Worm (Caenorhabditis elegans) whole organism, L1 larva: ENCODE measurements around the gene T04A8.8.

Source experiments
- C16A3.4 ChIP-seq: fragments of 150-350 bp; optimal IDR thresholded peaks from 2 replicates; lab custom pipeline; 2014; ENCODE audit warnings: missing biosample characterization, missing genetic modification characterization
- F16B12.6 ChIP-seq: fragments of 150-350 bp; optimal IDR thresholded peaks from 2 replicates; lab custom pipeline; 2014; ENCODE audit warnings: missing biosample characterization, missing genetic modification characterization
- aha-1 ChIP-seq: fragments of 150-350 bp; optimal IDR thresholded peaks from 2 replicates; lab custom pipeline; 2014; ENCODE audit warnings: missing biosample characterization, missing genetic modification characterization
- alr-1 ChIP-seq: fragments of 200-800 bp; sonication (Bioruptor generic); optimal IDR thresholded peaks from 2 replicates; lab custom pipeline; 2018; ENCODE audit warnings: borderline replicate concordance, mild to moderate bottlenecking, missing genetic modification characterization, missing compliant biosample characterization
- aly-2 ChIP-seq: fragments of 150-350 bp; optimal IDR thresholded peaks from 2 replicates; lab custom pipeline; 2014; ENCODE audit warnings: missing biosample characterization, missing genetic modification characterization
- blmp-1 ChIP-seq: fragments of 150-350 bp; optimal IDR thresholded peaks from 2 replicates; lab custom pipeline; 2014; ENCODE audit warnings: missing biosample characterization, missing genetic modification characterization
- ceh-63 ChIP-seq: fragments of 200-800 bp; sonication (Bioruptor generic); optimal IDR thresholded peaks from 2 replicates; lab custom pipeline; 2018; ENCODE audit warnings: mild to moderate bottlenecking, missing genetic modification characterization, missing compliant biosample characterization
- ceh-88 ChIP-seq: fragments of 200-800 bp; sonication (Bioruptor generic); IDR thresholded peaks from 2 replicates; pipeline ENCODE4 v1.3.6; 2022; ENCODE audit warnings: missing genetic modification characterization, missing compliant biosample characterization
- ces-1 ChIP-seq: fragments of 150-350 bp; optimal IDR thresholded peaks from 2 replicates; lab custom pipeline; 2014; ENCODE audit warnings: missing biosample characterization, missing genetic modification reagents, missing genetic modification characterization
- dpl-1 ChIP-seq, 3 experiments: fragments of 150-350 bp in 2 of 3; sonication (generic microtip) in 1 of 3; optimal IDR thresholded peaks; 2 replicates each; lab custom pipeline; 2014 to 2017; ENCODE audit warnings: missing biosample characterization in 3 of 3, missing genetic modification characterization in 3 of 3, missing genetic modification reagents in 3 of 3
- dsc-1 ChIP-seq: sonication (generic microtip); optimal IDR thresholded peaks from 2 replicates; lab custom pipeline; 2016; ENCODE audit warnings: mild to moderate bottlenecking, missing genetic modification characterization, missing compliant biosample characterization
- efl-1 ChIP-seq, 4 experiments: fragments of 150-350 bp; optimal IDR thresholded peaks in 3 of 4; peaks in 1 of 4; 1 replicate in 1 of 4; 2 replicates in 3 of 4; lab custom pipeline; 2014; ENCODE audit warnings: missing biosample characterization in 2 of 4, missing genetic modification characterization in 2 of 4, missing genetic modification reagents in 2 of 4
- efl-3 ChIP-seq: fragments of 200-800 bp; sonication (Bioruptor generic); optimal IDR thresholded peaks from 2 replicates; lab custom pipeline; 2018; ENCODE audit warnings: mild to moderate bottlenecking, missing genetic modification characterization, missing compliant biosample characterization
- egl-13 ChIP-seq: sonication (generic microtip); optimal IDR thresholded peaks from 2 replicates; lab custom pipeline; 2016; ENCODE audit warnings: missing genotype, missing genetic modification reagents, missing genetic modification characterization, missing compliant biosample characterization
- egl-27 ChIP-seq, 2 experiments: fragments of 150-350 bp in 1 of 2; sonication (generic microtip); optimal IDR thresholded peaks; 3 replicates each; lab custom pipeline; 2017 to 2018; ENCODE audit warnings: missing biosample characterization in 2 of 2, missing genetic modification characterization in 2 of 2, missing genetic modification reagents in 2 of 2
- elt-3 ChIP-seq, 6 experiments: fragments of 150-350 bp in 1 of 6; sonication (generic microtip); optimal IDR thresholded peaks; 2 replicates each; lab custom pipeline; 2017 to 2018; ENCODE audit warnings: missing biosample characterization in 6 of 6, missing genetic modification characterization in 6 of 6, inconsistent platforms in 1 of 6
- ets-5 ChIP-seq: fragments of 200-800 bp; sonication (Bioruptor generic); IDR thresholded peaks from 2 replicates; pipeline ENCODE4 v1.3.6; 2022; ENCODE audit warnings: missing genetic modification characterization, missing compliant biosample characterization
- fkh-4 ChIP-seq: sonication (generic microtip); optimal IDR thresholded peaks from 2 replicates; lab custom pipeline; 2016; ENCODE audit warnings: missing compliant biosample characterization, missing genetic modification characterization, borderline replicate concordance
- fkh-8 ChIP-seq: sonication (generic microtip); optimal IDR thresholded peaks from 2 replicates; lab custom pipeline; 2016; ENCODE audit warnings: mild to moderate bottlenecking, missing genetic modification characterization, missing compliant biosample characterization
- fos-1 ChIP-seq: fragments of 150-350 bp; optimal IDR thresholded peaks from 2 replicates; lab custom pipeline; 2014; ENCODE audit warnings: missing biosample characterization, missing genetic modification characterization
- grh-1 ChIP-seq: fragments of 200-800 bp; sonication (Bioruptor generic); IDR thresholded peaks from 2 replicates; pipeline ENCODE4 v1.3.6; 2022; ENCODE audit warnings: missing genetic modification reagents, missing genetic modification characterization, missing compliant biosample characterization
- hlh-4 ChIP-seq: sonication (generic microtip); optimal IDR thresholded peaks from 2 replicates; lab custom pipeline; 2016; ENCODE audit warnings: mild to moderate bottlenecking, missing genetic modification characterization, missing compliant biosample characterization
- hpl-2 ChIP-seq: fragments of 150-350 bp; optimal IDR thresholded peaks from 2 replicates; lab custom pipeline; 2014; ENCODE audit warnings: missing biosample characterization, missing genetic modification reagents, missing genetic modification characterization
- irx-1 ChIP-seq: sonication (generic microtip); optimal IDR thresholded peaks from 2 replicates; lab custom pipeline; 2016; ENCODE audit warnings: missing genetic modification characterization, missing compliant biosample characterization
- isw-1 ChIP-seq: fragments of 200-800 bp; sonication (Bioruptor generic); IDR thresholded peaks from 2 replicates; pipeline ENCODE4 v1.3.6; 2022; ENCODE audit warnings: missing genetic modification characterization, missing compliant biosample characterization
- lin-14 ChIP-seq: fragments of 200-800 bp; sonication (Bioruptor generic); optimal IDR thresholded peaks from 2 replicates; lab custom pipeline; 2018; ENCODE audit warnings: mild to moderate bottlenecking, missing genetic modification characterization, moderate library complexity, missing compliant biosample characterization
- lin-15B ChIP-seq: fragments of 150-350 bp; sonication (generic microtip); optimal IDR thresholded peaks from 3 replicates; lab custom pipeline; 2014; ENCODE audit warnings: missing biosample characterization, missing genetic modification characterization
- lin-35 ChIP-seq, 2 experiments: fragments of 150-350 bp; optimal IDR thresholded peaks; 2 replicates each; lab custom pipeline; 2014; ENCODE audit warnings: missing biosample characterization in 2 of 2, missing genetic modification characterization in 2 of 2, missing genetic modification reagents in 2 of 2
- lin-39 ChIP-seq: fragments of 150-350 bp; optimal IDR thresholded peaks from 2 replicates; lab custom pipeline; 2014; ENCODE audit warnings: missing biosample characterization, missing genetic modification reagents, missing genetic modification characterization
- lsy-2 ChIP-seq, 2 experiments: fragments of 150-350 bp; optimal IDR thresholded peaks; 2 replicates each; lab custom pipeline; 2014; ENCODE audit warnings: missing biosample characterization in 2 of 2, missing genetic modification characterization in 2 of 2
- mdl-1 ChIP-seq, 2 experiments: fragments of 150-350 bp; optimal IDR thresholded peaks; 2 replicates each; lab custom pipeline; 2014 to 2017; ENCODE audit warnings: missing biosample characterization in 2 of 2, missing genetic modification characterization in 2 of 2, inconsistent platforms in 1 of 2
- mep-1 ChIP-seq: fragments of 150-350 bp; optimal IDR thresholded peaks from 2 replicates; lab custom pipeline; 2014; ENCODE audit warnings: missing biosample characterization, missing genetic modification characterization
- nhr-19 ChIP-seq: fragments of 200-800 bp; sonication (Bioruptor generic); conservative IDR thresholded peaks from 2 replicates; pipeline ENCODE4 v1.3.6; 2022; ENCODE audit warnings: missing genetic modification characterization, missing compliant biosample characterization
- nhr-237 ChIP-seq: fragments of 150-350 bp; optimal IDR thresholded peaks from 2 replicates; lab custom pipeline; 2014; ENCODE audit warnings: missing biosample characterization, missing genetic modification characterization
- nhr-28 ChIP-seq: fragments of 150-350 bp; optimal IDR thresholded peaks from 2 replicates; lab custom pipeline; 2014; ENCODE audit warnings: missing biosample characterization, missing genetic modification characterization
- nhr-47 ChIP-seq: sonication (generic microtip); optimal IDR thresholded peaks from 2 replicates; lab custom pipeline; 2016; ENCODE audit warnings: mild to moderate bottlenecking, missing genetic modification characterization, moderate library complexity, missing compliant biosample characterization
- nhr-71 ChIP-seq: sonication (generic microtip); optimal IDR thresholded peaks from 2 replicates; lab custom pipeline; 2016; ENCODE audit warnings: mild to moderate bottlenecking, missing genetic modification characterization, moderate library complexity, missing compliant biosample characterization
- nhr-77 ChIP-seq: fragments of 150-350 bp; optimal IDR thresholded peaks from 2 replicates; lab custom pipeline; 2014; ENCODE audit warnings: missing biosample characterization, missing genetic modification characterization
- nhr-85 ChIP-seq: sonication (generic microtip); peaks from one replicate; lab custom pipeline; 2016; ENCODE audit warnings: missing genetic modification characterization, inconsistent platforms, missing compliant biosample characterization
- pax-3 ChIP-seq: fragments of 200-800 bp; sonication (Bioruptor generic); optimal IDR thresholded peaks from 2 replicates; lab custom pipeline; 2018; ENCODE audit warnings: mild to moderate bottlenecking, missing genetic modification characterization, moderate library complexity, missing compliant biosample characterization
- rnt-1 ChIP-seq: sonication (generic microtip); optimal IDR thresholded peaks from 2 replicates; lab custom pipeline; 2016; ENCODE audit warnings: mild to moderate bottlenecking, missing genetic modification characterization, moderate library complexity, missing compliant biosample characterization
- snu-23 ChIP-seq: sonication (generic microtip); optimal IDR thresholded peaks from 2 replicates; lab custom pipeline; 2016; ENCODE audit warnings: missing genetic modification characterization, missing compliant biosample characterization
- sox-4 ChIP-seq: sonication (generic microtip); optimal IDR thresholded peaks from 2 replicates; lab custom pipeline; 2016; ENCODE audit warnings: missing genetic modification characterization, missing compliant biosample characterization
- sptf-1 ChIP-seq: fragments of 150-350 bp; optimal IDR thresholded peaks from 2 replicates; lab custom pipeline; 2014; ENCODE audit warnings: missing biosample characterization, missing genetic modification characterization
- sup-37 ChIP-seq: fragments of 200-800 bp; sonication (Bioruptor generic); optimal IDR thresholded peaks from 2 replicates; lab custom pipeline; 2018; ENCODE audit warnings: mild to moderate bottlenecking, missing genetic modification characterization, missing compliant biosample characterization
- swsn-7 ChIP-seq: sonication (generic microtip); optimal IDR thresholded peaks from 2 replicates; lab custom pipeline; 2016; ENCODE audit warnings: missing genetic modification characterization, missing compliant biosample characterization
- tbx-2 ChIP-seq: sonication (generic microtip); optimal IDR thresholded peaks from 2 replicates; lab custom pipeline; 2016; ENCODE audit warnings: missing genetic modification characterization, missing compliant biosample characterization
- unc-30 ChIP-seq: sonication (generic microtip); optimal IDR thresholded peaks from 2 replicates; lab custom pipeline; 2017; ENCODE audit warnings: missing biosample characterization, missing genetic modification characterization
- unc-98 ChIP-seq: fragments of 200-800 bp; sonication (Bioruptor generic); IDR thresholded peaks from 2 replicates; pipeline ENCODE4 v1.3.6; 2022; ENCODE audit warnings: missing genetic modification characterization, missing compliant biosample characterization
- xbp-1 ChIP-seq: sonication (generic microtip); optimal IDR thresholded peaks from 2 replicates; lab custom pipeline; 2016; ENCODE audit warnings: missing genetic modification characterization, missing compliant biosample characterization
- zip-4 ChIP-seq: fragments of 200-800 bp; sonication (Bioruptor generic); optimal IDR thresholded peaks from 2 replicates; lab custom pipeline; 2018; ENCODE audit warnings: mild to moderate bottlenecking, missing genetic modification characterization, moderate library complexity, missing compliant biosample characterization
- ztf-4 ChIP-seq: fragments of 150-350 bp; optimal IDR thresholded peaks from 2 replicates; lab custom pipeline; 2014; ENCODE audit warnings: missing biosample characterization, missing genetic modification characterization

Gene T04A8.8

ce11 chrIII:4666753-4667400 is 26.9 kb upstream of the T04A8.8 start (continued):
- TF ChIP-seq tbx-2 = peak; percentile 18
- no peak for TF ChIP-seq aly-2 (tag; lab: Kevin White, UChicago)
- no peak for TF ChIP-seq sup-37 (GFP tag; lab: Kevin White, UChicago)
- TF ChIP-seq lin-14 (GFP tag; lab: Kevin White, UChicago) = peak; percentile 94
- no peak for TF ChIP-seq grh-1 (GFP tag; lab: Robert Waterston, UW)
- peak; percentile 25 to 50 for TF ChIP-seq lin-35 (GFP tag; optimal IDR thresholded peaks at IDR 0.05; lab: Kevin White, UChicago)
- no peak for TF ChIP-seq fkh-4
- TF ChIP-seq dsc-1 = no peak
- no peak for TF ChIP-seq hlh-4 (tag; lab: Kevin White, UChicago)
- peak; percentile 46 for TF ChIP-seq swsn-7 (tag; lab: Kevin White, UChicago)
- peak; percentile 66 for TF ChIP-seq mep-1 (tag; lab: Kevin White, UChicago)
- no peak for TF ChIP-seq ceh-63 (GFP tag; lab: Kevin White, UChicago)
- TF ChIP-seq egl-27 (tag; optimal IDR thresholded peaks at IDR 0.05; lab: Kevin White, UChicago) = no peak
- TF ChIP-seq ztf-4 (tag; lab: Kevin White, UChicago) = no peak
- peak; percentile 43 for TF ChIP-seq fkh-8
- TF ChIP-seq nhr-47 (tag; lab: Kevin White, UChicago) = peak; percentile 51
- TF ChIP-seq snu-23 (GFP tag; lab: Kevin White, UChicago) = peak; percentile 61
- peak in 2 of 3 experiments; percentile 3 to 24 for TF ChIP-seq dpl-1 (GFP tag; optimal IDR thresholded peaks at IDR 0.05; lab: Kevin White, UChicago)
- no peak for TF ChIP-seq fos-1
- TF ChIP-seq aha-1 (tag; lab: Kevin White, UChicago) = no peak
- TF ChIP-seq mdl-1 (tag; optimal IDR thresholded peaks at IDR 0.05; lab: Kevin White, UChicago) = peak in 1 of 2 experiments; percentile 32
- no peak for TF ChIP-seq unc-98 (GFP tag; lab: Robert Waterston, UW)
- TF ChIP-seq ets-5 (GFP tag; lab: Robert Waterston, UW) = no peak
- TF ChIP-seq ceh-88 = no peak
- no peak for TF ChIP-seq sptf-1 (tag; lab: Kevin White, UChicago)
- no peak for TF ChIP-seq irx-1 (tag; lab: Kevin White, UChicago)
- TF ChIP-seq hpl-2 (GFP tag; lab: Kevin White, UChicago) = no peak
- TF ChIP-seq efl-3 = no peak
- TF ChIP-seq nhr-85 (tag; lab: Kevin White, UChicago) = peak; percentile 89
- no peak for TF ChIP-seq pax-3
- no peak for TF ChIP-seq unc-30 (tag; lab: Kevin White, UChicago)
- no peak for TF ChIP-seq elt-3 (tag; optimal IDR thresholded peaks at IDR 0.05; lab: Kevin White, UChicago)
- TF ChIP-seq isw-1 = no peak
- TF ChIP-seq alr-1 = no peak
- TF ChIP-seq lin-15B (tag; lab: Kevin White, UChicago) = no peak
- TF ChIP-seq lin-39 (tag; lab: Kevin White, UChicago) = no peak
- TF ChIP-seq sox-4 (tag; lab: Kevin White, UChicago) = no peak
- TF ChIP-seq F16B12.6 (tag; lab: Kevin White, UChicago) = peak; percentile 8
- no peak for TF ChIP-seq nhr-28
- TF ChIP-seq nhr-77 (tag; lab: Kevin White, UChicago) = peak; percentile 22
- no peak for TF ChIP-seq egl-13 (tag; lab: Kevin White, UChicago)
- peak; percentile 33; the same call in 1 of the 2 replicates for TF ChIP-seq nhr-19 (GFP tag; lab: Robert Waterston, UW)
- TF ChIP-seq C16A3.4 (tag; lab: Kevin White, UChicago) = no peak
- no peak for TF ChIP-seq ces-1 (GFP tag; lab: Kevin White, UChicago)
- TF ChIP-seq lsy-2 (tag; optimal IDR thresholded peaks at IDR 0.05; lab: Kevin White, UChicago) = peak; percentile 33 to 62
- no peak for TF ChIP-seq zip-4 (GFP tag; lab: Kevin White, UChicago)
- TF ChIP-seq blmp-1 (tag; lab: Kevin White, UChicago) = peak; percentile 87
- TF ChIP-seq nhr-71 = peak; percentile 61
- no peak for TF ChIP-seq nhr-237
- peak; percentile 39 for TF ChIP-seq xbp-1 (tag; lab: Kevin White, UChicago)
- peak; percentile 36 to 37 for TF ChIP-seq efl-1 (optimal IDR thresholded peaks at IDR 0.05; lab: Kevin White, UChicago)
- peak; percentile 21 to 95 for TF ChIP-seq efl-1 (GFP tag; optimal IDR thresholded peaks at IDR 0.05 in 1 of 2; lab: Kevin White, UChicago)
- peak; percentile 29 for TF ChIP-seq rnt-1 (tag; lab: Kevin White, UChicago)
